Fruit fly (Drosophila melanogaster): Measurements from ENCODE around the gene CG43248.
A peak's percentile ranks its signal among the peaks of the same experiment; 100 is the strongest.

dm6 chr3L:15508233-15508632, 23.0 kb downstream of the CG43248 start, which contains the start of gene CG7841:
- TF ChIP-seq CG32121 (GFP tag; IDR thresholded peaks at IDR 0.05) (peak; percentile 97), Pif1A (GFP tag; optimal IDR thresholded peaks at IDR 0.05) (peak; percentile 99), Ets98B (GFP tag; IDR thresholded peaks at IDR 0.05) (peak; percentile 98), CG8159 (tag; optimal IDR thresholded peaks at IDR 0.05) (peak; percentile 98), fd96Ca (GFP tag; IDR thresholded peaks at IDR 0.05) (no peak; the same call in 2 of the 3 replicates), gl (tag; optimal IDR thresholded peaks at IDR 0.05) (peak; percentile 98), CG13204 (GFP tag; optimal IDR thresholded peaks at IDR 0.05) (peak; percentile 95), CG14655 (GFP tag; optimal IDR thresholded peaks at IDR 0.05) (peak; percentile 97)
